Worm (Caenorhabditis elegans): ENCODE data around the gene R144.10.

Gene R144.10

DNA sequence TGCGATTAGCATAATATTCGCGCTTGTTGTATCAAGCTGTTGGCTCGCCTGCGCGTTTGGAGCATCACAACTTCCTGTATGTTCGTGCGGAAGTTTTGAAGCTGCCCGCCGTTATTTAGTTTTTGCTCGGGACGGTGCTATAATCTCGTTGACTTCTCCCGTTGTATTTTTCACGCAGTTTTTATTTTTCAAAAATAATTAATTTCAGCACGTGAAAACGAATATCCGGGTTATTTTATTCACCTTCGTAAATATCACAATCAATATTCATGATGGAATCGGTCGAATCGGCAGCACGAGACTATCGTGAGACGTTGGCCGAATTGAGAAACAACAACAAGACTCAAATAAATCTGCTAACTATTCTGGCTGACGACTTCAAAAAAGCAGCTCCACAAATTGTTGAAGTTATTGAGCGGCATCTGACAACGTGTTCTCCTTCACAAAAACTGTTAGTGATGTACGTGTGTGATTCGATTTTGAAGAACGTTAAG, 23.1 kb upstream of the R144.10 start (continued):
- TF ChIP-seq tbp1 (GFP tag; optimal IDR thresholded peaks at IDR 0.05): peak; percentile 48
- TF ChIP-seq Y67H2A.10 (GFP tag; conservative IDR thresholded peaks at IDR 0.05): peak; percentile 12; the same call in 1 of the 2 replicates
- TF ChIP-seq unc-62 (GFP tag; optimal IDR thresholded peaks at IDR 0.05): no peak
- TF ChIP-seq rec-8 (tag; optimal IDR thresholded peaks at IDR 0.05): no peak
- TF ChIP-seq F57C9.4 (tag; optimal IDR thresholded peaks at IDR 0.05): no peak
- TF ChIP-seq Y79H2A.3 (GFP tag; conservative IDR thresholded peaks at IDR 0.05): peak; percentile 67; the same call in 1 of the 2 replicates
- TF ChIP-seq Y56A3A.18 (GFP tag; IDR thresholded peaks at IDR 0.05): peak; percentile 11; the same call in 1 of the 2 replicates
- peak in 1 of 2 experiments; percentile 21 for TF ChIP-seq let-607 (tag; optimal IDR thresholded peaks at IDR 0.05)
- TF ChIP-seq attf-3 (GFP tag; conservative IDR thresholded peaks at IDR 0.05): peak; percentile 16; the same call in 1 of the 2 replicates
- no peak for TF ChIP-seq madf-8 (GFP tag; conservative IDR thresholded peaks at IDR 0.05)
- peak; percentile 23 for TF ChIP-seq die-1 (tag; optimal IDR thresholded peaks at IDR 0.05)
- TF ChIP-seq egrh-3 (GFP tag; IDR thresholded peaks at IDR 0.05): no peak
- TF ChIP-seq snpc-1.1 (tag; optimal IDR thresholded peaks at IDR 0.05; ENCODE audit: insufficient read depth): no peak
- TF ChIP-seq efl-1 (GFP tag; optimal IDR thresholded peaks at IDR 0.05): no peak
- TF ChIP-seq bed-2 (GFP tag; IDR thresholded peaks at IDR 0.05): no peak
- no peak for TF ChIP-seq madf-3 (GFP tag; IDR thresholded peaks at IDR 0.05)
- peak; percentile 50; the same call in 1 of the 2 replicates for TF ChIP-seq mcd-1 (GFP tag; IDR thresholded peaks at IDR 0.05)
- no peak for TF ChIP-seq ceh-58 (GFP tag; IDR thresholded peaks at IDR 0.05)
- no peak for TF ChIP-seq somi-1 (GFP tag; optimal IDR thresholded peaks at IDR 0.05)
- TF ChIP-seq ceh-79 (tag; optimal IDR thresholded peaks at IDR 0.05): no peak
- TF ChIP-seq snpc-1.3 (tag; optimal IDR thresholded peaks at IDR 0.05; ENCODE audit: insufficient read depth): no peak
- TF ChIP-seq K12H6.12 (tag; optimal IDR thresholded peaks at IDR 0.05): no peak
- no peak for TF ChIP-seq fkh-3 (tag; optimal IDR thresholded peaks at IDR 0.05)
- 0 out of 2 replicates have a peak, but pooled peaks have one; percentile 19 for TF ChIP-seq ztf-28 (GFP tag; IDR thresholded peaks at IDR 0.05)
- no peak for TF ChIP-seq attf-5 (GFP tag; optimal IDR thresholded peaks at IDR 0.05)
- TF ChIP-seq ZK185.1 (tag; optimal IDR thresholded peaks at IDR 0.05; ENCODE audit: poor library complexity, severe bottlenecking): no peak
- TF ChIP-seq B0336.3 (GFP tag; IDR thresholded peaks at IDR 0.05): no peak; the same call in none of the 2 replicates
- no peak for TF ChIP-seq attf-6 (GFP tag; IDR thresholded peaks at IDR 0.05)
- no peak for TF ChIP-seq cebp-2 (GFP tag; IDR thresholded peaks at IDR 0.05)
- TF ChIP-seq snpc-4 (GFP tag; optimal IDR thresholded peaks at IDR 0.05): no peak
- peak in 2 of 4 experiments; percentile 26 to 43 for TF ChIP-seq snpc-4 (tag; optimal IDR thresholded peaks at IDR 0.05)
- TF ChIP-seq lin-40 (tag; optimal IDR thresholded peaks at IDR 0.05): peak; percentile 28
- TF ChIP-seq lsl-1 (GFP tag; optimal IDR thresholded peaks at IDR 0.05): peak; percentile 14
- no peak for TF ChIP-seq zfh-2 (GFP tag; conservative IDR thresholded peaks at IDR 0.05)
- no peak for TF ChIP-seq mes-4 (tag; optimal IDR thresholded peaks at IDR 0.05)
- TF ChIP-seq dpl-1 (GFP tag; optimal IDR thresholded peaks at IDR 0.05): no peak
- TF ChIP-seq ets-4 (GFP tag; optimal IDR thresholded peaks at IDR 0.05): no peak
- TF ChIP-seq hmg-1.2 (GFP tag; IDR thresholded peaks at IDR 0.05): peak; percentile 27; the same call in 1 of the 2 replicates
- peak; percentile 53; the same call in 1 of the 2 replicates for TF ChIP-seq Y53F4B.3 (GFP tag; IDR thresholded peaks at IDR 0.05)
- no peak for TF ChIP-seq F10E7.11 (tag; optimal IDR thresholded peaks at IDR 0.05)
- TF ChIP-seq B0261.1 (tag; optimal IDR thresholded peaks at IDR 0.05): peak; percentile 19
- peak; percentile 27 for TF ChIP-seq chd-7 (tag; optimal IDR thresholded peaks at IDR 0.05)
- no peak; the same call in 1 of the 2 replicates for TF ChIP-seq madf-6 (GFP tag; IDR thresholded peaks at IDR 0.05)
- TF ChIP-seq ceh-40 (GFP tag; IDR thresholded peaks at IDR 0.05): 0 out of 2 replicates have a peak, but pooled peaks have one; percentile 16
- TF ChIP-seq rcor-1 (GFP tag; IDR thresholded peaks at IDR 0.05): peak; percentile 57
- TF ChIP-seq rpc-1 (optimal IDR thresholded peaks at IDR 0.05): no peak
- TF ChIP-seq rpc-1 (tag; optimal IDR thresholded peaks at IDR 0.05): no peak
- no peak for TF ChIP-seq ccch-3 (GFP tag; optimal IDR thresholded peaks at IDR 0.05)

Measured in whole organism, young adult.